Worm (Caenorhabditis elegans) whole organism, L2 larva: ENCODE measurements around the gene tba-8.

Experiments used
- R02D3.7 ChIP-seq: fragments of 150-350 bp; optimal IDR thresholded peaks from 2 replicates; lab custom pipeline; 2014; ENCODE audit warnings: missing biosample characterization, missing genetic modification characterization
- Y55F3AM.14 ChIP-seq: fragments of 200-800 bp; sonication (Bioruptor generic); optimal IDR thresholded peaks from 2 replicates; lab custom pipeline; 2018; ENCODE audit warnings: mild to moderate bottlenecking, missing genetic modification characterization, missing compliant biosample characterization
- dmd-4 ChIP-seq: sonication (generic microtip); optimal IDR thresholded peaks from 2 replicates; lab custom pipeline; 2017; ENCODE audit warnings: missing biosample characterization, missing genetic modification characterization
- elt-3 ChIP-seq: sonication (generic microtip); optimal IDR thresholded peaks from 2 replicates; lab custom pipeline; 2017; ENCODE audit warnings: missing biosample characterization, missing genetic modification characterization
- fos-1 ChIP-seq: fragments of 150-350 bp; optimal IDR thresholded peaks from 2 replicates; lab custom pipeline; 2014; ENCODE audit warnings: missing biosample characterization, missing genetic modification characterization
- lin-11 ChIP-seq: fragments of 150-350 bp; sonication (generic microtip); optimal IDR thresholded peaks from 2 replicates; lab custom pipeline; 2014; ENCODE audit warnings: missing biosample characterization, missing genetic modification characterization, inconsistent platforms, mixed read lengths
- mab-5 ChIP-seq: fragments of 150-350 bp; optimal IDR thresholded peaks from 2 replicates; lab custom pipeline; 2014; ENCODE audit warnings: missing biosample characterization, missing genetic modification characterization
- nhr-237 ChIP-seq: fragments of 150-350 bp; optimal IDR thresholded peaks from 2 replicates; lab custom pipeline; 2014; ENCODE audit warnings: missing biosample characterization, missing genetic modification characterization
- nhr-77 ChIP-seq: fragments of 150-350 bp; optimal IDR thresholded peaks from 2 replicates; lab custom pipeline; 2014; ENCODE audit warnings: missing biosample characterization, missing genetic modification characterization
- skn-1 ChIP-seq: sonication (generic microtip); optimal IDR thresholded peaks from 2 replicates; lab custom pipeline; 2017; ENCODE audit warnings: missing biosample characterization, missing genetic modification characterization
- unc-62 ChIP-seq: fragments of 150-350 bp; optimal IDR thresholded peaks from 2 replicates; lab custom pipeline; 2014; ENCODE audit warnings: missing biosample characterization, missing genetic modification reagents, missing genetic modification characterization
- zag-1 ChIP-seq: fragments of 150-350 bp; optimal IDR thresholded peaks from 2 replicates; lab custom pipeline; 2014; ENCODE audit warnings: missing biosample characterization, missing genetic modification characterization
- ztf-4 ChIP-seq: fragments of 150-350 bp; optimal IDR thresholded peaks from 2 replicates; lab custom pipeline; 2014; ENCODE audit warnings: missing biosample characterization, missing genetic modification characterization

DNA sequence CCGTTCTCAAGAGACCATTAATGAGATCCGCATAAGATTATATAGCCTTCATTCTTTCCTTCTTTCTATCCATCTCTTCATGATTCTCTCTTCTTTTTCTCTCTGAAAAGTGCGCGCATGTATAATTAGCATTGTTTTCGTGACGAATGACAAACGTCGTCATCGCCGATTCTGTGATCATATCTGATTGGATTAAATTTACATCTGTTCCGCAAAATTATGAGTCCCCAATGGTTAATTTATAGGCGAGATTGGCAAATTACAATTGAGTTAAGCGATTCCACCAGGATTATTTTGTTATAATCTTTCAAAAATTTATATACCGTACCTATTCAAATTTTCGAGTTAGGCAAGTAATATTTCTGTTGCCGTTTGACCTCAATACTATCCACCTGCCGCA lies 46.1 kb upstream of the tba-8 start:
- TF ChIP-seq lin-11 (tag; lab: Kevin White, UChicago) = no peak
- TF ChIP-seq nhr-77 (tag; lab: Kevin White, UChicago) = no peak
- no peak for TF ChIP-seq ztf-4 (tag; lab: Kevin White, UChicago)
- TF ChIP-seq fos-1 (tag; lab: Kevin White, UChicago) = no peak
- TF ChIP-seq Y55F3AM.14 (GFP tag; lab: Kevin White, UChicago) = no peak
- no peak for TF ChIP-seq nhr-237 (tag; lab: Kevin White, UChicago)
- TF ChIP-seq R02D3.7 (tag; lab: Kevin White, UChicago) = no peak
- TF ChIP-seq zag-1 = no peak
- no peak for TF ChIP-seq skn-1
- TF ChIP-seq mab-5 = peak; percentile 28
- no peak for TF ChIP-seq elt-3 (tag; lab: Kevin White, UChicago)
- no peak for TF ChIP-seq unc-62 (GFP tag; lab: Kevin White, UChicago)
- TF ChIP-seq dmd-4 (tag; lab: Kevin White, UChicago) = no peak
